Fruit fly (Drosophila melanogaster) whole organism, pupa: ENCODE measurements around the gene CG7692.

Experiments
- CG13204 ChIP-seq: fragments of 200-800 bp; sonication (Bioruptor generic); optimal IDR thresholded peaks from 2 replicates; lab custom pipeline; 2018; ENCODE audit warnings: missing biosample characterization, mild to moderate bottlenecking, missing genetic modification characterization, moderate library complexity
- CG32121 ChIP-seq: fragments of 200-800 bp; sonication (Bioruptor generic); IDR thresholded peaks from 2 replicates; pipeline ENCODE4 v1.3.6; 2022; ENCODE audit warnings: missing biosample characterization, missing genetic modification characterization
- CG9948 ChIP-seq: fragments of 200-800 bp; sonication (Bioruptor generic); optimal IDR thresholded peaks from 2 replicates; lab custom pipeline; 2018; ENCODE audit warnings: missing biosample characterization, mild to moderate bottlenecking, missing genetic modification characterization, moderate library complexity
- D1 ChIP-seq: fragments of 200-800 bp; sonication (Bioruptor generic); optimal IDR thresholded peaks from 2 replicates; lab custom pipeline; 2018; ENCODE audit warnings: missing biosample characterization, mild to moderate bottlenecking, missing genetic modification characterization, moderate library complexity
- Pif1B ChIP-seq: fragments of 200-800 bp; sonication (Bioruptor generic); optimal IDR thresholded peaks from 3 replicates; lab custom pipeline; 2016; ENCODE audit warnings: missing biosample characterization, missing genetic modification characterization
- Snoo ChIP-seq: fragments of 200-800 bp; sonication (Bioruptor generic); optimal IDR thresholded peaks from 3 replicates; lab custom pipeline; 2017; ENCODE audit warnings: missing biosample characterization, mild to moderate bottlenecking, missing genetic modification characterization, inconsistent platforms
- rn ChIP-seq: fragments of 200-800 bp; sonication (Bioruptor generic); IDR thresholded peaks from 2 replicates; pipeline ENCODE4 v1.3.6; 2022; ENCODE audit warnings: missing biosample characterization, missing genetic modification characterization

DNA sequence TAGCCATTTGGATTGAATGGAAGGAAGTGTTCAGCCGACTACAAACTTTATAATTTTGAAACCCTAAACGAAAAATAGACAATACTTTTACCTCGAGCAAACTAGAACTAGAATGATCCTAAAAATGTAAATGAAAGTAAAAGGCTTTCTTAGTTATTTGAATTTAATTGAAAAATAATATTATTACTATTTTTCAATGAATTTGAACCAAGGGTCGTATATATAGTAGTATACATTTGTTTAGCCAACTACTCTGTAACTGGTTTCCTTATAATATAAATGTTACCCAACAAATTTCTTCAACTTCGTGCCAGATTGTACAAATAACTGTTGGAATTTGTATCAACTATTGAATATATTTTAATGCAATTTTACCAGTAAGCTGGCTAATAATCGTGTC lies 26.2 kb upstream of the CG7692 start, which contains the start of gene CG13725:
- TF ChIP-seq rn (GFP tag; lab: Robert Waterston, UW) = no peak
- TF ChIP-seq CG13204 (GFP tag; lab: Kevin White, UChicago) = no peak
- no peak for TF ChIP-seq CG9948 (tag; lab: Kevin White, UChicago)
- TF ChIP-seq D1 = no peak
- no peak for TF ChIP-seq Snoo (tag; lab: Kevin White, UChicago)
- TF ChIP-seq CG32121 (GFP tag; lab: Robert Waterston, UW) = no peak
- no peak for TF ChIP-seq Pif1B (GFP tag; lab: Kevin White, UChicago)
